Fruit fly (Drosophila melanogaster): ENCODE data around the gene Papst2.
A peak's percentile ranks its signal among the peaks of the same experiment; 100 is the strongest.

Gene Papst2

DNA sequence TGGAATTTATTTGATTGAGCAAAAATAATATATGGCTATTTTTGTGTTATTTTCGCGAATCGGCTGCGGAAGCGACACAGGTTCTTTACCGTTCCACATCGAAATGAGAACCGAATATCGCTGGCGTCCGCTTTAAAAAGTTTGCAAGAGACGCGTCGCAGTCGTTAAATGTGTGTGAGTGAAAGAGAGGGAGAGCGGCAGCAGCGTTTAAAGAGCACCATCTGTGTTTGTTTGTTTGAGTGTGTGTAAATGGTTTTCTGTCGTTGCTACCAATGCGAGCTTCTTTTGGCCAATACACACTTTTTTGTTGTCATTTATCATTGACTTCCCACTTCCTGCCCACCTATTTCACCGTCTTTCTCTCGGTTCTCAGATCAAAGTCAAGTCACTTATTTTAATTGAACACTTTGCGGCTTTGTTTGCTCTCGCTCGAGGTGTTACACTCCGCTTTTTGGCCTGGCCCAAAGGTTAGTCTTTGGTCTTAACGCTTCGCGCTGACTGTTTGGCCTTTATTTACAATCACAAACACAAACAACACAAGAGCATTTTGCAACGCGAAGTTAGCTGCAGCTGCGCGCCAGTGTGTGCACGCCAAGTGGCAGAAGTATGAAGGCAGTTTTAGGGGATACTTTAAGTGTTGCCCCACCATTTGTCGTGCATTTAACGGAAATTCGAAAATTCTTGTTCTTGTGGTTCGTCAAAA is 30.4 kb upstream of the Papst2 start, which contains the start of gene CG3764 (continued):
- TF ChIP-seq CG2712 (tag; optimal IDR thresholded peaks at IDR 0.05) (peak; percentile 70), yki (optimal IDR thresholded peaks at IDR 0.05) (no peak), CG1647 (GFP tag; optimal IDR thresholded peaks at IDR 0.05) (peak; percentile 56), crp (GFP tag; optimal IDR thresholded peaks at IDR 0.05) (peak in 1 of 2 experiments; percentile 61), CG17568 (GFP tag; optimal IDR thresholded peaks at IDR 0.05) (peak; percentile 82), tup (GFP tag; optimal IDR thresholded peaks at IDR 0.05) (peak; percentile 33), CG4360 (GFP tag; IDR thresholded peaks at IDR 0.05) (peak; percentile 46), jigr1 (GFP tag; IDR thresholded peaks at IDR 0.05) (no peak), CG8388 (GFP tag; optimal IDR thresholded peaks at IDR 0.05) (peak; percentile 64), CG2875 (GFP tag; optimal IDR thresholded peaks at IDR 0.05) (peak; percentile 87), H15 (GFP tag; IDR thresholded peaks at IDR 0.05) (peak; percentile 61; the same call in 1 of the 3 replicates), Dip3 (GFP tag; optimal IDR thresholded peaks at IDR 0.05) (peak; percentile 62), Sin3A (optimal IDR thresholded peaks at IDR 0.05) (peak; percentile 43), CG11695 (GFP tag; IDR thresholded peaks at IDR 0.05) (peak; percentile 74), CG18262 (tag; optimal IDR thresholded peaks at IDR 0.05) (peak; percentile 67), en (GFP tag; optimal IDR thresholded peaks at IDR 0.05) (peak; percentile 65), CG2678 (tag; optimal IDR thresholded peaks at IDR 0.05) (peak; percentile 79), CG4854 (GFP tag; optimal IDR thresholded peaks at IDR 0.05) (peak; percentile 73), CG8089 (GFP tag; optimal IDR thresholded peaks at IDR 0.05) (peak; percentile 83), CG3995 (GFP tag; optimal IDR thresholded peaks at IDR 0.05) (peak; percentile 54), Xrp1 (GFP tag; IDR thresholded peaks at IDR 0.05) (peak; percentile 65), CG9609 (GFP tag; optimal IDR thresholded peaks at IDR 0.05) (peak; percentile 63), CG4282 (GFP tag; optimal IDR thresholded peaks at IDR 0.05) (peak; percentile 72), Meics (GFP tag; optimal IDR thresholded peaks at IDR 0.05) (peak; percentile 77), dmrt99B (tag; optimal IDR thresholded peaks at IDR 0.05) (peak; percentile 68), zfh2 (GFP tag; optimal IDR thresholded peaks at IDR 0.05) (peak; percentile 23), CG11504 (tag; optimal IDR thresholded peaks at IDR 0.05) (peak; percentile 72), grn (GFP tag; optimal IDR thresholded peaks at IDR 0.05) (peak; percentile 67), croc (GFP tag; conservative IDR thresholded peaks at IDR 0.05) (no peak; the same call in 2 of the 3 replicates), ftz-f1 (GFP tag; optimal IDR thresholded peaks at IDR 0.05) (peak; percentile 85), row (GFP tag; IDR thresholded peaks at IDR 0.05) (no peak; the same call in 2 of the 3 replicates), HLH54F (GFP tag; optimal IDR thresholded peaks at IDR 0.05) (peak; percentile 44), CG9817 (tag; optimal IDR thresholded peaks at IDR 0.05) (peak; percentile 55), CG9215 (GFP tag; IDR thresholded peaks at IDR 0.05) (no peak), run (tag; optimal IDR thresholded peaks at IDR 0.05) (peak; percentile 66), CG11560 (tag; IDR thresholded peaks at IDR 0.05) (no peak), CG11085 (GFP tag; IDR thresholded peaks at IDR 0.05) (peak; percentile 37; the same call in 1 of the 2 replicates), CG16779 (GFP tag; IDR thresholded peaks at IDR 0.05) (no peak), gem (tag; optimal IDR thresholded peaks at IDR 0.05) (peak; percentile 60), Ravus (GFP tag; IDR thresholded peaks at IDR 0.05) (no peak), Tbp (GFP tag; optimal IDR thresholded peaks at IDR 0.05) (no peak), CG11093 (GFP tag; IDR thresholded peaks at IDR 0.05) (peak; percentile 11; the same call in 1 of the 3 replicates), Chrac-16 (GFP tag; optimal IDR thresholded peaks at IDR 0.05) (peak; percentile 24), D19B (GFP tag; optimal IDR thresholded peaks at IDR 0.05) (peak; percentile 43), Kr (GFP tag; optimal IDR thresholded peaks at IDR 0.05) (peak; percentile 36), lbe (GFP tag; optimal IDR thresholded peaks at IDR 0.05) (peak; percentile 38), cas (GFP tag; IDR thresholded peaks at IDR 0.05) (no peak), CG34224 (GFP tag; IDR thresholded peaks at IDR 0.05; ENCODE audit: partially characterized antibody) (no peak), usp (GFP tag; optimal IDR thresholded peaks at IDR 0.05) (no peak), Hr3 (GFP tag; optimal IDR thresholded peaks at IDR 0.05) (no peak), Awh (GFP tag; IDR thresholded peaks at IDR 0.05) (peak; percentile 76)

Measured in whole organism, embryonic.